Worm (Caenorhabditis elegans): Measurements from ENCODE around the gene C05D12.7.

C05D12.7 gene

ce11 chrII:11383058-11383457 is 26.8 kb upstream of the C05D12.7 start, which contains the start of the genes C33B4.5 and C33B4.4:
TSS of gene C33B4.5 (plus strand) at chrII:11383327.
TSS of gene C33B4.4 (minus strand) at chrII:11383442.
- TF ChIP-seq ceh-6 (GFP tag; optimal IDR thresholded peaks at IDR 0.05) (no peak), fax-1 (tag; optimal IDR thresholded peaks at IDR 0.05) (no peak), unc-3 (GFP tag; conservative IDR thresholded peaks at IDR 0.05) (no peak), unc-3 (tag; optimal IDR thresholded peaks at IDR 0.05) (no peak), dve-1 (tag; optimal IDR thresholded peaks at IDR 0.05) (no peak), ceh-14 (tag; optimal IDR thresholded peaks at IDR 0.05) (no peak), ceh-19 (GFP tag; optimal IDR thresholded peaks at IDR 0.05) (no peak), ceh-34 (tag; optimal IDR thresholded peaks at IDR 0.05) (no peak), pqm-1 (tag; optimal IDR thresholded peaks at IDR 0.05) (no peak), pag-3 (tag; optimal IDR thresholded peaks at IDR 0.05; ENCODE audit: borderline replicate concordance) (no peak), pax-1 (tag; optimal IDR thresholded peaks at IDR 0.05) (no peak), ceh-24 (tag; optimal IDR thresholded peaks at IDR 0.05) (no peak), syd-9 (tag; optimal IDR thresholded peaks at IDR 0.05) (no peak), npax-4 (tag; optimal IDR thresholded peaks at IDR 0.05) (no peak), nhr-11 (tag; optimal IDR thresholded peaks at IDR 0.05) (no peak), ceh-2 (tag; optimal IDR thresholded peaks at IDR 0.05) (no peak), eyg-1 (tag; optimal IDR thresholded peaks at IDR 0.05) (no peak), K02D7.2 (tag; optimal IDR thresholded peaks at IDR 0.05) (no peak), sox-4 (tag; optimal IDR thresholded peaks at IDR 0.05) (no peak), ttx-3 (tag; optimal IDR thresholded peaks at IDR 0.05) (no peak)

- peak; percentile 24 for TF ChIP-seq hlh-30 (tag; optimal IDR thresholded peaks at IDR 0.05; ENCODE audit: insufficient read depth)
- no peak for TF ChIP-seq ceh-45 (GFP tag; IDR thresholded peaks at IDR 0.05)
- TF ChIP-seq elt-2 (tag; optimal IDR thresholded peaks at IDR 0.05) = no peak
- TF ChIP-seq sox-4 (tag; optimal IDR thresholded peaks at IDR 0.05) = no peak
- no peak for TF ChIP-seq tbx-2 (tag; optimal IDR thresholded peaks at IDR 0.05)
- TF ChIP-seq K09A11.1 (tag; optimal IDR thresholded peaks at IDR 0.05; ENCODE audit: insufficient read depth) = no peak
- TF ChIP-seq hlh-6 (tag; optimal IDR thresholded peaks at IDR 0.05) = no peak
These were observed 25.8 kb upstream of the C05D12.7 start for ce11 chrII:11384099-11384498.

- no peak for TF ChIP-seq fax-1 (tag; optimal IDR thresholded peaks at IDR 0.05)
- no peak for TF ChIP-seq sox-2 (GFP tag; IDR thresholded peaks at IDR 0.05)
- TF ChIP-seq ama-1 (optimal IDR thresholded peaks at IDR 0.05) = no peak
- TF ChIP-seq ceh-19 (GFP tag; optimal IDR thresholded peaks at IDR 0.05) = no peak
- TF ChIP-seq ref-2 (tag; optimal IDR thresholded peaks at IDR 0.05) = no peak
- no peak for TF ChIP-seq unc-55 (GFP tag; optimal IDR thresholded peaks at IDR 0.05)
- TF ChIP-seq hlh-13 (GFP tag; optimal IDR thresholded peaks at IDR 0.05) = no peak
- TF ChIP-seq ceh-9 (tag; optimal IDR thresholded peaks at IDR 0.05) = no peak
- TF ChIP-seq gmeb-2 (tag; optimal IDR thresholded peaks at IDR 0.05) = no peak
- no peak for TF ChIP-seq ceh-2 (tag; optimal IDR thresholded peaks at IDR 0.05)
- no peak for TF ChIP-seq C08G9.2 (tag; optimal IDR thresholded peaks at IDR 0.05)
- no peak for TF ChIP-seq ahr-1 (tag; optimal IDR thresholded peaks at IDR 0.05)
- TF ChIP-seq elt-2 (tag; optimal IDR thresholded peaks at IDR 0.05) = no peak
- no peak for TF ChIP-seq ceh-48 (tag; optimal IDR thresholded peaks at IDR 0.05)
- TF ChIP-seq eyg-1 (tag; optimal IDR thresholded peaks at IDR 0.05) = no peak
- no peak for TF ChIP-seq unc-3 (GFP tag; conservative IDR thresholded peaks at IDR 0.05)
- no peak for TF ChIP-seq unc-3 (tag; optimal IDR thresholded peaks at IDR 0.05)
- no peak for TF ChIP-seq Y22D7AL.16 (tag; optimal IDR thresholded peaks at IDR 0.05)
These were observed 22.9 kb upstream of the C05D12.7 start for ce11 chrII:11386950-11387349.

ce11 chrII:11390865-11391264 is 19.0 kb upstream of the C05D12.7 start, which contains the start of gene shn-1:
TSS of gene shn-1 (minus strand) at chrII:11390965.
- TF ChIP-seq K02D7.2 (tag; optimal IDR thresholded peaks at IDR 0.05) (no peak), ceh-31 (tag; optimal IDR thresholded peaks at IDR 0.05) (no peak), hlh-8 (tag; optimal IDR thresholded peaks at IDR 0.05) (no peak), unc-86 (tag; optimal IDR thresholded peaks at IDR 0.05) (no peak), ceh-34 (tag; optimal IDR thresholded peaks at IDR 0.05) (no peak), ceh-14 (tag; optimal IDR thresholded peaks at IDR 0.05) (no peak)
